Fruit fly (Drosophila melanogaster): ENCODE results near the gene CG33764.

CG33764 gene

dm6 chr3L:4230357-4230901, 36.9 kb downstream of the CG33764 start (continued):
- TF ChIP-seq CG12769 (tag; optimal IDR thresholded peaks at IDR 0.05) (peak; percentile 79), CG31365 (tag; optimal IDR thresholded peaks at IDR 0.05) (peak; percentile 74), psq (GFP tag; optimal IDR thresholded peaks at IDR 0.05) (peak; percentile 77), CG8281 (tag; optimal IDR thresholded peaks at IDR 0.05) (peak; percentile 79), Jarid2 (GFP tag; optimal IDR thresholded peaks at IDR 0.05) (peak; percentile 69), CG42726 (GFP tag; IDR thresholded peaks at IDR 0.05; ENCODE audit: partially characterized antibody) (no peak), gsb-n (tag; optimal IDR thresholded peaks at IDR 0.05) (peak; percentile 96), CG10654 (GFP tag; optimal IDR thresholded peaks at IDR 0.05) (peak; percentile 91), CG13296 (GFP tag; optimal IDR thresholded peaks at IDR 0.05) (peak; percentile 76), CG9727 (GFP tag; optimal IDR thresholded peaks at IDR 0.05) (peak; percentile 98), ranshi (GFP tag; IDR thresholded peaks at IDR 0.05) (peak; percentile 82), org-1 (GFP tag; optimal IDR thresholded peaks at IDR 0.05) (peak; percentile 92), NK7.1 (GFP tag; optimal IDR thresholded peaks at IDR 0.05) (peak; percentile 90), CG9609 (GFP tag; optimal IDR thresholded peaks at IDR 0.05) (peak; percentile 94), CG12236 (GFP tag; optimal IDR thresholded peaks at IDR 0.05) (peak; percentile 93), CG12071 (GFP tag; optimal IDR thresholded peaks at IDR 0.05) (peak; percentile 83), CG30403 (GFP tag; optimal IDR thresholded peaks at IDR 0.05) (peak; percentile 94), ci (GFP tag; IDR thresholded peaks at IDR 0.05) (peak; percentile 88), esg (GFP tag; conservative IDR thresholded peaks at IDR 0.05) (peak; percentile 89), CG15269 (tag; optimal IDR thresholded peaks at IDR 0.05) (peak; percentile 86), inv (GFP tag; IDR thresholded peaks at IDR 0.05; ENCODE audit: partially characterized antibody) (no peak), CG10147 (GFP tag; optimal IDR thresholded peaks at IDR 0.05) (peak; percentile 75), HmgD (GFP tag; optimal IDR thresholded peaks at IDR 0.05) (peak; percentile 84), Side (GFP tag; optimal IDR thresholded peaks at IDR 0.05) (peak; percentile 94), bigmax (GFP tag; optimal IDR thresholded peaks at IDR 0.05) (no peak), wdn (GFP tag; IDR thresholded peaks at IDR 0.05) (no peak), chm (GFP tag; IDR thresholded peaks at IDR 0.05) (peak; percentile 81), tx (GFP tag; optimal IDR thresholded peaks at IDR 0.05) (peak; percentile 93), cwo (GFP tag; optimal IDR thresholded peaks at IDR 0.05) (peak; percentile 72), sob (GFP tag; IDR thresholded peaks at IDR 0.05) (peak; percentile 80), ase (GFP tag; IDR thresholded peaks at IDR 0.05) (peak; percentile 88; the same call in 2 of the 3 replicates), CG7357 (GFP tag; IDR thresholded peaks at IDR 0.05) (peak; percentile 83), dmrt11E (tag; optimal IDR thresholded peaks at IDR 0.05) (peak; percentile 98), HLH54F (GFP tag; optimal IDR thresholded peaks at IDR 0.05) (peak; percentile 85), zfh1 (GFP tag; IDR thresholded peaks at IDR 0.05) (peak; percentile 95), CG16863 (GFP tag; optimal IDR thresholded peaks at IDR 0.05) (peak; percentile 94), pita (GFP tag; optimal IDR thresholded peaks at IDR 0.05) (no peak), al (GFP tag; IDR thresholded peaks at IDR 0.05) (0 out of 2 replicates have a peak, but pooled peaks have one; percentile 15), rib (GFP tag; IDR thresholded peaks at IDR 0.05) (no peak), Dad (GFP tag; optimal IDR thresholded peaks at IDR 0.05) (peak; percentile 91), ara (GFP tag; IDR thresholded peaks at IDR 0.05) (peak; percentile 93), Lhr (GFP tag; optimal IDR thresholded peaks at IDR 0.05) (peak; percentile 89), ap (GFP tag; IDR thresholded peaks at IDR 0.05) (peak; percentile 89), btn (GFP tag; optimal IDR thresholded peaks at IDR 0.05) (peak; percentile 94), CG8388 (GFP tag; optimal IDR thresholded peaks at IDR 0.05) (peak; percentile 95), nmo (GFP tag; optimal IDR thresholded peaks at IDR 0.05) (peak; percentile 97), HHEX (GFP tag; optimal IDR thresholded peaks at IDR 0.05) (peak; percentile 86), MTF-1 (GFP tag; optimal IDR thresholded peaks at IDR 0.05; ENCODE audit: borderline replicate concordance) (peak; percentile 79), ttk (GFP tag; IDR thresholded peaks at IDR 0.05) (peak; percentile 88), Hr51 (GFP tag; optimal IDR thresholded peaks at IDR 0.05) (peak; percentile 92 to 93)
